2 fruit fly cellular contexts compared by ENCODE assay signal in the genomic region with DNA sequence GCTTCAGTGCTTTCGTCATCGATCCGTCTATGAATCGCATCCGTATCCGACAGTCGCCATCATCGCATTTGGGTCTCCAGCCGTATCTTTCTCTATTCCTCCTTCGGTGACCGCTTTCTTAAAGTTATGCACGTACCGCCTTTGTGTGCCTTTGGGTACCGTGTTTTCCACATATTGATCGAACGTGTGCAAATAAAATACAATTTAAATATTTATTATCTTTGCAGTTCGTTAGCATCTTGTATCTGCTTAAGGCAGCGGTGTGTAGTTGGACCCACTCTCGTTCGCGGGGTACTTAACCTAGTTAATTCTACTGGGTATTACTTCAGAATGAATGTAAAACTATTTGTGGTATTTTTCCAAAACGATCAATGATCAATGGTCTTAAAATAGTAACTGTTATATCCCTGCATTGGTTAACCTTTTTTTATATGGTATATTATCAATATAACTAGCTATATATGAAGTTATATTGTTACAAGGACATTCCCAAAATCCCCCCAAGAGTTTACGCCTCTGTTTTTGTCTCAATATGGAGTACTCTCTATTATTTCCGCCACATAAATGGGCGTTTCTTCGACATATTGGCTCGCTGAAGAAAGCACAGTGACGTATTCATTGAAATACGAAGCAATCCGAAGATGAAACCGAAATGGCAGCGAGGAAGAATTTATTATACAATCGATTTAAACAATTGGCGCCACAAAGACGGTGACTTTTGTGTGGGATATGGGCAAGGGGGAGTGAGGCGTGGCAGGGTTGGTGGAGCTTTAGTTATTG.
TF ChIP-seq lines count a peak whose summit lies in the region.

No protein-coding gene starts in this region.

- no peak for TF ChIP-seq CTCF in whole organism, embryonic (GFP tag; optimal IDR thresholded peaks at IDR 0.05; lab: Kevin White, UChicago)

TF ChIP-seq in whole organism, embryonic, 481 proteins besides CTCF, POLR2A, EP300 and RAD21:
- TF ChIP-seq sens (GFP tag; lab: Kevin White, UChicago) (peak; percentile 50), sqz (GFP tag; optimal IDR thresholded peaks at IDR 0.05; lab: Kevin White, UChicago) (peak; percentile 4), so (GFP tag; IDR thresholded peaks at IDR 0.05; lab: Robert Waterston, UW) (no peak), CG6813 (GFP tag; optimal IDR thresholded peaks at IDR 0.05; lab: Kevin White, UChicago) (peak; percentile 4), CG2199 (GFP tag; IDR thresholded peaks at IDR 0.05; lab: Robert Waterston, UW) (peak; percentile 97), Nf-YC (tag; optimal IDR thresholded peaks at IDR 0.05; lab: Kevin White, UChicago) (no peak), CG2678 (tag; optimal IDR thresholded peaks at IDR 0.05; lab: Kevin White, UChicago) (peak; percentile 1), MESR4 (GFP tag; optimal IDR thresholded peaks at IDR 0.05; lab: Kevin White, UChicago) (no peak), wek (GFP tag; optimal IDR thresholded peaks at IDR 0.05; lab: Kevin White, UChicago) (peak; percentile 4), ATbp (GFP tag; optimal IDR thresholded peaks at IDR 0.05; lab: Kevin White, UChicago) (peak; percentile 36), chm (GFP tag; IDR thresholded peaks at IDR 0.05; lab: Robert Waterston, UW) (peak; percentile 27; the same call in 1 of the 2 replicates), Asciz (GFP tag; optimal IDR thresholded peaks at IDR 0.05; lab: Kevin White, UChicago) (peak; percentile 46), gem (tag; optimal IDR thresholded peaks at IDR 0.05; lab: Kevin White, UChicago) (peak; percentile 7), nau (GFP tag; optimal IDR thresholded peaks at IDR 0.05; lab: Kevin White, UChicago) (no peak), Hr78 (GFP tag; optimal IDR thresholded peaks at IDR 0.05; lab: Kevin White, UChicago) (no peak), ci (GFP tag; IDR thresholded peaks at IDR 0.05; lab: Robert Waterston, UW) (0 out of 3 replicates have a peak, but pooled peaks have one; percentile 30), CG17359 (tag; optimal IDR thresholded peaks at IDR 0.05; lab: Kevin White, UChicago) (peak; percentile 20), Deaf1 (tag; optimal IDR thresholded peaks at IDR 0.05; lab: Kevin White, UChicago) (peak; percentile 76), Vsx1 (GFP tag; optimal IDR thresholded peaks at IDR 0.05; lab: Kevin White, UChicago) (peak; percentile 13), CG3407 (GFP tag; optimal IDR thresholded peaks at IDR 0.05; lab: Kevin White, UChicago) (peak; percentile 11)
TF ChIP-seq in whole organism, embryonic: peak in this region for 15.

TF ChIP-seq in whole organism, prepupa, 60 proteins besides CTCF, POLR2A, EP300 and RAD21:
- TF ChIP-seq Sox102F (GFP tag; optimal IDR thresholded peaks at IDR 0.05; lab: Kevin White, UChicago) (no peak), Eip78C (GFP tag; lab: Kevin White, UChicago) (peak; percentile 53), fkh (GFP tag; optimal IDR thresholded peaks at IDR 0.05; lab: Kevin White, UChicago) (peak; percentile 61)
